Worm (Caenorhabditis elegans) whole organism, L4/young adult: ENCODE measurements around the gene Y73B6BL.47.

ENCODE experiments used
- W03F9.2 ChIP-seq: fragments of 150-350 bp; optimal IDR thresholded peaks from 2 replicates; lab custom pipeline; 2014; ENCODE audit warnings: missing biosample characterization, missing genetic modification characterization
- dao-5 ChIP-seq: sonication (generic microtip); optimal IDR thresholded peaks from 2 replicates; lab custom pipeline; 2016; ENCODE audit warnings: missing genotype, missing genetic modification characterization, moderate library complexity, missing compliant biosample characterization
- him-1 ChIP-seq: sonication (generic microtip); optimal IDR thresholded peaks from 2 replicates; lab custom pipeline; 2016; ENCODE audit warnings: missing genotype, missing genetic modification reagents, missing genetic modification characterization, missing compliant biosample characterization

ce11 chrIV:6335908-6336307, 25.9 kb upstream of the Y73B6BL.47 start, which contains the start of gene mif-4:
- no peak for TF ChIP-seq him-1 (tag; lab: Kevin White, UChicago)
- no peak for TF ChIP-seq dao-5 (tag; lab: Kevin White, UChicago)
- no peak for TF ChIP-seq W03F9.2
